Worm (Caenorhabditis elegans) whole organism, L4 larva: ENCODE measurements around the gene F44A6.5.

Experiments
- T26A8.4 ChIP-seq: fragments of 200-800 bp; sonication (Bioruptor generic); IDR thresholded peaks from 2 replicates; pipeline ENCODE4 v1.3.6; 2022; ENCODE audit warnings: missing genetic modification characterization, missing compliant biosample characterization
- Y48G9A.11 ChIP-seq: fragments of 200-800 bp; sonication (Bioruptor generic); IDR thresholded peaks from 2 replicates; pipeline ENCODE4 v1.3.6; 2022; ENCODE audit warnings: missing genetic modification reagents, missing genetic modification characterization, missing compliant biosample characterization
- ZK546.5 ChIP-seq, 2 experiments: sonication (generic microtip); optimal IDR thresholded peaks; 2 replicates each; lab custom pipeline; 2017; ENCODE audit warnings: missing biosample characterization in 2 of 2, missing genetic modification characterization in 2 of 2
- aha-1 ChIP-seq: fragments of 150-350 bp; peaks from one replicate; lab custom pipeline; 2014; ENCODE audit warnings: missing biosample characterization, missing genetic modification characterization
- ceh-44 ChIP-seq: fragments of 200-800 bp; sonication (Bioruptor generic); IDR thresholded peaks from 2 replicates; pipeline ENCODE4 v1.3.6; 2022; ENCODE audit warnings: missing genetic modification reagents, missing genetic modification characterization, missing compliant biosample characterization
- ceh-82 ChIP-seq: sonication (generic microtip); optimal IDR thresholded peaks from 2 replicates; lab custom pipeline; 2017; ENCODE audit warnings: missing biosample characterization, missing genetic modification characterization
- ces-1 ChIP-seq: fragments of 150-350 bp; sonication (generic microtip); optimal IDR thresholded peaks from 4 replicates; lab custom pipeline; 2014; ENCODE audit warnings: missing biosample characterization, missing genetic modification reagents, missing genetic modification characterization
- daf-12 ChIP-seq: fragments of 150-350 bp; optimal IDR thresholded peaks from 2 replicates; lab custom pipeline; 2014; ENCODE audit warnings: missing biosample characterization, missing genetic modification reagents, missing genetic modification characterization
- daf-16 ChIP-seq, 3 experiments: sonication (generic microtip); optimal IDR thresholded peaks; 2 replicates each; lab custom pipeline; 2016 to 2017; ENCODE audit warnings: missing genetic modification characterization in 3 of 3, missing genetic modification reagents in 3 of 3, mild to moderate bottlenecking in 2 of 3, missing compliant biosample characterization in 2 of 3, missing biosample characterization in 1 of 3, moderate library complexity in 1 of 3
- dmd-6 ChIP-seq: fragments of 200-800 bp; sonication (Bioruptor generic); IDR thresholded peaks from 2 replicates; pipeline ENCODE4 v1.3.6; 2022; ENCODE audit warnings: missing genetic modification reagents, missing genetic modification characterization, missing compliant biosample characterization
- dve-1 ChIP-seq: sonication (generic microtip); optimal IDR thresholded peaks from 2 replicates; lab custom pipeline; 2017; ENCODE audit warnings: antibody characterized with exemption, mild to moderate bottlenecking, missing genetic modification characterization, missing compliant biosample characterization; ENCODE audit not compliant: insufficient read depth
- fos-1 ChIP-seq: fragments of 150-350 bp; optimal IDR thresholded peaks from 2 replicates; lab custom pipeline; 2014; ENCODE audit warnings: missing biosample characterization, missing genetic modification characterization
- hif-1 ChIP-seq, 2 experiments: sonication (generic microtip); optimal IDR thresholded peaks; 2 replicates each; lab custom pipeline; 2016 to 2017; ENCODE audit warnings: missing compliant biosample characterization in 2 of 2, missing genetic modification characterization in 2 of 2, missing genetic modification reagents in 2 of 2, missing genotype in 2 of 2, mild to moderate bottlenecking in 1 of 2
- hlh-11 ChIP-seq: fragments of 200-800 bp; sonication (Bioruptor generic); optimal IDR thresholded peaks from 2 replicates; lab custom pipeline; 2018; ENCODE audit warnings: mild to moderate bottlenecking, missing genetic modification characterization, missing compliant biosample characterization
- hlh-30 ChIP-seq: sonication (generic microtip); optimal IDR thresholded peaks from 2 replicates; lab custom pipeline; 2017; ENCODE audit warnings: antibody characterized with exemption, mild to moderate bottlenecking, missing genetic modification characterization, missing compliant biosample characterization; ENCODE audit not compliant: insufficient read depth
- hmg-1.1 ChIP-seq: fragments of 200-800 bp; sonication (Bioruptor generic); IDR thresholded peaks from 2 replicates; pipeline ENCODE4 v1.3.6; 2022; ENCODE audit warnings: missing genetic modification reagents, missing genetic modification characterization, missing compliant biosample characterization
- lin-29 ChIP-seq: fragments of 200-800 bp; sonication (Bioruptor generic); IDR thresholded peaks from 2 replicates; pipeline ENCODE4 v1.3.6; 2022; ENCODE audit warnings: missing genetic modification reagents, missing genetic modification characterization, missing compliant biosample characterization
- lir-3 ChIP-seq: sonication (generic microtip); optimal IDR thresholded peaks from 2 replicates; lab custom pipeline; 2016; ENCODE audit warnings: mild to moderate bottlenecking, missing genetic modification characterization, missing compliant biosample characterization
- lsy-2 ChIP-seq, 2 experiments: fragments of 150-350 bp in 1 of 2; sonication (generic microtip) in 1 of 2; optimal IDR thresholded peaks; 2 replicates each; lab custom pipeline; 2014 to 2017; ENCODE audit warnings: missing biosample characterization in 2 of 2, missing genetic modification characterization in 2 of 2
- mdl-1 ChIP-seq, 2 experiments: fragments of 150-350 bp in 1 of 2; sonication (generic microtip) in 1 of 2; optimal IDR thresholded peaks; 2 replicates each; lab custom pipeline; 2014 to 2017; ENCODE audit warnings: missing biosample characterization in 2 of 2, missing genetic modification characterization in 2 of 2
- mep-1 ChIP-seq: fragments of 150-350 bp; sonication (generic microtip); optimal IDR thresholded peaks from 3 replicates; lab custom pipeline; 2014; ENCODE audit warnings: missing biosample characterization, missing genetic modification characterization
- mxl-3 ChIP-seq: fragments of 200-800 bp; sonication (Bioruptor generic); optimal IDR thresholded peaks from 2 replicates; lab custom pipeline; 2018; ENCODE audit warnings: mild to moderate bottlenecking, missing genetic modification characterization, missing compliant biosample characterization
- nhr-11 ChIP-seq: fragments of 150-350 bp; optimal IDR thresholded peaks from 2 replicates; lab custom pipeline; 2014; ENCODE audit warnings: missing biosample characterization, missing genetic modification characterization
- nhr-25 ChIP-seq: sonication (generic microtip); optimal IDR thresholded peaks from 2 replicates; lab custom pipeline; 2017; ENCODE audit warnings: missing genetic modification characterization, mild to moderate bottlenecking, missing compliant biosample characterization, antibody characterized with exemption, moderate library complexity, borderline replicate concordance; ENCODE audit not compliant: insufficient read depth
- nhr-28 ChIP-seq: fragments of 150-350 bp; optimal IDR thresholded peaks from 2 replicates; lab custom pipeline; 2014; ENCODE audit warnings: missing biosample characterization, missing genetic modification characterization
- nhr-41 ChIP-seq: fragments of 200-800 bp; sonication (Bioruptor generic); IDR thresholded peaks from 2 replicates; pipeline ENCODE4 v1.3.6; 2022; ENCODE audit warnings: missing genetic modification reagents, missing genetic modification characterization, missing compliant biosample characterization
- nhr-42 ChIP-seq: fragments of 200-800 bp; sonication (Bioruptor generic); IDR thresholded peaks from 2 replicates; pipeline ENCODE4 v1.3.6; 2022; ENCODE audit warnings: missing genetic modification characterization, missing compliant biosample characterization
- nhr-48 ChIP-seq: sonication (generic microtip); optimal IDR thresholded peaks from 2 replicates; lab custom pipeline; 2016; ENCODE audit warnings: mild to moderate bottlenecking, missing genetic modification characterization, missing compliant biosample characterization
- nhr-6 ChIP-seq: fragments of 150-350 bp; optimal IDR thresholded peaks from 2 replicates; lab custom pipeline; 2014; ENCODE audit warnings: missing biosample characterization, missing genetic modification characterization
- rbr-2 ChIP-seq: sonication (generic microtip); optimal IDR thresholded peaks from 2 replicates; lab custom pipeline; 2016; ENCODE audit warnings: missing genotype, missing genetic modification characterization, missing compliant biosample characterization
- sdz-12 ChIP-seq: fragments of 200-800 bp; sonication (Bioruptor generic); optimal IDR thresholded peaks from 2 replicates; lab custom pipeline; 2018; ENCODE audit warnings: mild to moderate bottlenecking, missing genetic modification characterization, missing compliant biosample characterization
- skn-1 ChIP-seq: fragments of 150-350 bp; optimal IDR thresholded peaks from 2 replicates; lab custom pipeline; 2014; ENCODE audit warnings: missing biosample characterization, missing genetic modification characterization
- snpc-1.2 ChIP-seq: fragments of 200-800 bp; sonication (Bioruptor generic); IDR thresholded peaks from 2 replicates; pipeline ENCODE4 v1.3.6; 2022; ENCODE audit warnings: missing genetic modification reagents, missing genetic modification characterization, missing compliant biosample characterization
- snpc-4 ChIP-seq: fragments of 150-350 bp; optimal IDR thresholded peaks from 2 replicates; lab custom pipeline; 2014; ENCODE audit warnings: missing biosample characterization, missing genetic modification characterization
- tra-1 ChIP-seq: fragments of 200-800 bp; sonication (Bioruptor generic); IDR thresholded peaks from 2 replicates; pipeline ENCODE4 v1.3.6; 2022; ENCODE audit warnings: missing genetic modification reagents, missing genetic modification characterization, missing compliant biosample characterization
- unc-62 ChIP-seq, 3 experiments: fragments of 150-350 bp in 1 of 3; sonication (generic microtip); optimal IDR thresholded peaks in 2 of 3; peaks in 1 of 3; 1 replicate in 1 of 3; 2 replicates in 2 of 3; lab custom pipeline; 2014 to 2017; ENCODE audit warnings: missing biosample characterization in 3 of 3, missing genetic modification characterization in 3 of 3, missing genetic modification reagents in 3 of 3, missing genotype in 1 of 3
- zfp-3 ChIP-seq: fragments of 200-800 bp; sonication (Bioruptor generic); conservative IDR thresholded peaks from 2 replicates; pipeline ENCODE4 v1.3.6; 2022; ENCODE audit warnings: missing genetic modification reagents, missing genetic modification characterization, missing compliant biosample characterization
- zip-11 ChIP-seq: fragments of 200-800 bp; sonication (Bioruptor generic); IDR thresholded peaks from 2 replicates; pipeline ENCODE4 v1.3.6; 2022; ENCODE audit warnings: missing genetic modification characterization, missing compliant biosample characterization

F44A6.5 gene

ce11 chrX:10236844-10237243, 18.1 kb upstream of the F44A6.5 start, which contains the start of gene zipt-13:
Gene zipt-13 (minus strand): TSS chrX:10236944.
- TF ChIP-seq sdz-12 (GFP tag; lab: Kevin White, UChicago): no peak
- TF ChIP-seq lsy-2 (tag; optimal IDR thresholded peaks at IDR 0.05; lab: Kevin White, UChicago): no peak
- TF ChIP-seq zip-11 (GFP tag; lab: Robert Waterston, UW): no peak
- no peak for TF ChIP-seq ceh-82 (tag; lab: Kevin White, UChicago)
- TF ChIP-seq nhr-25: peak; percentile 23
- TF ChIP-seq ZK546.5 (tag; optimal IDR thresholded peaks at IDR 0.05; lab: Kevin White, UChicago): no peak
- TF ChIP-seq hif-1 (tag; optimal IDR thresholded peaks at IDR 0.05; lab: Kevin White, UChicago): no peak
- TF ChIP-seq hlh-11: peak; percentile 28
- no peak for TF ChIP-seq Y48G9A.11 (GFP tag; lab: Robert Waterston, UW)
- TF ChIP-seq lin-29 (GFP tag; lab: Robert Waterston, UW): no peak
- TF ChIP-seq daf-16 (GFP tag; optimal IDR thresholded peaks at IDR 0.05; lab: Kevin White, UChicago): no peak
- no peak for TF ChIP-seq daf-16 (tag; optimal IDR thresholded peaks at IDR 0.05; lab: Kevin White, UChicago)
- no peak for TF ChIP-seq nhr-6 (tag; lab: Kevin White, UChicago)
- no peak for TF ChIP-seq lir-3
- no peak for TF ChIP-seq ces-1 (GFP tag; lab: Kevin White, UChicago)
- no peak for TF ChIP-seq snpc-4 (tag; lab: Kevin White, UChicago)
- TF ChIP-seq zfp-3 (GFP tag; lab: Robert Waterston, UW): no peak
- TF ChIP-seq hmg-1.1 (GFP tag; lab: Robert Waterston, UW): no peak
- no peak for TF ChIP-seq hlh-30 (tag; lab: Kevin White, UChicago)
- TF ChIP-seq dve-1 (tag; lab: Kevin White, UChicago): no peak
- peak; percentile 23 for TF ChIP-seq nhr-48
- no peak for TF ChIP-seq nhr-11 (tag; lab: Kevin White, UChicago)
- peak; percentile 13; the same call in 1 of the 2 replicates for TF ChIP-seq dmd-6 (GFP tag; lab: Robert Waterston, UW)
- TF ChIP-seq, all 104 proteins: peak for 4

ce11 chrX:10232395-10232794, 13.7 kb upstream of the F44A6.5 start:
- TF ChIP-seq unc-62 (GFP tag; optimal IDR thresholded peaks at IDR 0.05 in 1 of 2; lab: Kevin White, UChicago) (peak in 1 of 2 experiments; percentile 91), unc-62 (tag; optimal IDR thresholded peaks at IDR 0.05; lab: Kevin White, UChicago) (no peak), lir-3 (no peak), nhr-42 (GFP tag; lab: Robert Waterston, UW) (no peak), daf-12 (tag; lab: Kevin White, UChicago) (no peak), T26A8.4 (GFP tag; lab: Robert Waterston, UW) (peak; percentile 29; the same call in 1 of the 2 replicates), fos-1 (no peak), aha-1 (tag; lab: Kevin White, UChicago) (peak; percentile 30), skn-1 (tag; lab: Kevin White, UChicago) (no peak), ceh-44 (GFP tag; lab: Robert Waterston, UW) (no peak)

ce11 chrX:10230872-10231271, 12.1 kb upstream of the F44A6.5 start:
- 0 out of 2 replicates have a peak, but pooled peaks have one; percentile 12 for TF ChIP-seq tra-1
- TF ChIP-seq lin-29 (GFP tag; lab: Robert Waterston, UW): 0 out of 2 replicates have a peak, but pooled peaks have one; percentile 28
- peak; percentile 92 for TF ChIP-seq hlh-30 (tag; lab: Kevin White, UChicago)
- no peak for TF ChIP-seq rbr-2 (tag; lab: Kevin White, UChicago)
- TF ChIP-seq snpc-1.2 (GFP tag; lab: Robert Waterston, UW): no peak
- peak; percentile 90 for TF ChIP-seq mxl-3 (GFP tag; lab: Kevin White, UChicago)
- TF ChIP-seq T26A8.4 (GFP tag; lab: Robert Waterston, UW): peak; percentile 48; the same call in 1 of the 2 replicates
- peak; percentile 81 for TF ChIP-seq hlh-11
- TF ChIP-seq nhr-48: peak; percentile 28
- no peak for TF ChIP-seq nhr-11 (tag; lab: Kevin White, UChicago)
- peak in 1 of 2 experiments; percentile 67 for TF ChIP-seq mdl-1 (tag; optimal IDR thresholded peaks at IDR 0.05; lab: Kevin White, UChicago)
- TF ChIP-seq nhr-41 (GFP tag; lab: Robert Waterston, UW): no peak
- peak; percentile 30; the same call in 1 of the 2 replicates for TF ChIP-seq dmd-6 (GFP tag; lab: Robert Waterston, UW)
- TF ChIP-seq dve-1 (tag; lab: Kevin White, UChicago): peak; percentile 18
- TF ChIP-seq nhr-25: peak; percentile 20
- peak; percentile 5 for TF ChIP-seq mep-1 (tag; lab: Kevin White, UChicago)
- peak; percentile 64 for TF ChIP-seq aha-1 (tag; lab: Kevin White, UChicago)
- TF ChIP-seq nhr-28 (tag; lab: Kevin White, UChicago): peak; percentile 29
